Fruit fly (Drosophila melanogaster) whole organism, embryonic: ENCODE measurements around the gene dgrn.
A peak's percentile ranks its signal among the peaks of the same experiment; 100 is the strongest.

Experiments used
- Aef1 ChIP-seq: fragments of 200-800 bp; sonication (Bioruptor generic); IDR thresholded peaks from 3 replicates; pipeline ENCODE4 v1.3.6; 2022; ENCODE audit warnings: missing biosample characterization, missing genetic modification characterization
- CG1024 ChIP-seq: fragments of 200-800 bp; sonication (Bioruptor generic); IDR thresholded peaks from 2 replicates; pipeline ENCODE4 v1.3.6; 2022; ENCODE audit warnings: missing biosample characterization, missing genetic modification characterization
- CG12942 ChIP-seq: fragments of 200-800 bp; sonication (Bioruptor generic); optimal IDR thresholded peaks from 3 replicates; lab custom pipeline; 2016; ENCODE audit warnings: missing biosample characterization, missing genetic modification characterization
- CG14667 ChIP-seq: fragments of 200-800 bp; sonication (Bioruptor generic); IDR thresholded peaks from 2 replicates; pipeline ENCODE4 v1.3.6; 2022; ENCODE audit warnings: missing biosample characterization, missing genetic modification characterization
- CG15269 ChIP-seq: fragments of 200-800 bp; sonication (Bioruptor generic); optimal IDR thresholded peaks from 2 replicates; lab custom pipeline; 2018; ENCODE audit warnings: missing biosample characterization, mild to moderate bottlenecking, missing genetic modification characterization, moderate library complexity
- CG16815 ChIP-seq: fragments of 200-800 bp; sonication (Bioruptor generic); optimal IDR thresholded peaks from 3 replicates; lab custom pipeline; 2017; ENCODE audit warnings: missing biosample characterization, mild to moderate bottlenecking, missing genetic modification characterization
- CG16863 ChIP-seq: fragments of 200-800 bp; sonication (Bioruptor generic); optimal IDR thresholded peaks from 3 replicates; lab custom pipeline; 2016; ENCODE audit warnings: missing biosample characterization, missing genetic modification characterization
- CG17186 ChIP-seq: fragments of 200-800 bp; sonication (Bioruptor generic); optimal IDR thresholded peaks from 3 replicates; lab custom pipeline; 2017; ENCODE audit warnings: missing biosample characterization, missing genetic modification reagents, missing genetic modification characterization
- CG30403 ChIP-seq: fragments of 200-800 bp; sonication (Bioruptor generic); optimal IDR thresholded peaks from 3 replicates; lab custom pipeline; 2016; ENCODE audit warnings: missing biosample characterization, missing genetic modification characterization
- CG31441 ChIP-seq: fragments of 200-800 bp; sonication (Bioruptor generic); IDR thresholded peaks from 2 replicates; pipeline ENCODE4 v1.3.6; 2022; ENCODE audit warnings: missing biosample characterization, missing genetic modification characterization
- CG7271 ChIP-seq: fragments of 200-800 bp; sonication (Bioruptor generic); optimal IDR thresholded peaks from 2 replicates; lab custom pipeline; 2018; ENCODE audit warnings: missing biosample characterization, mild to moderate bottlenecking, missing genetic modification characterization, moderate library complexity
- CG7357 ChIP-seq: fragments of 200-800 bp; sonication (Bioruptor generic); IDR thresholded peaks from 3 replicates; pipeline ENCODE4 v1.3.6; 2022; ENCODE audit warnings: missing biosample characterization, missing genetic modification characterization
- CG7839 ChIP-seq: fragments of 200-800 bp; sonication (Bioruptor generic); optimal IDR thresholded peaks from 3 replicates; lab custom pipeline; 2018; ENCODE audit warnings: missing biosample characterization, mild to moderate bottlenecking, missing genetic modification characterization, moderate library complexity
- CG8290 ChIP-seq, 3 experiments: fragments of 200-800 bp; sonication (Bioruptor generic); optimal IDR thresholded peaks; 2 replicates each; lab custom pipeline; 2016 to 2019; ENCODE audit warnings: missing biosample characterization in 3 of 3, missing genetic modification characterization in 3 of 3, mild to moderate bottlenecking in 2 of 3, moderate library complexity in 1 of 3
- D ChIP-seq, 2 experiments: fragments of 200-800 bp in 1 of 2; fragments of >200 bp in 1 of 2; sonication (Bioruptor generic) in 1 of 2; optimal IDR thresholded peaks; 2 replicates in 1 of 2; 3 replicates in 1 of 2; lab custom pipeline; 2017; ENCODE audit warnings: mild to moderate bottlenecking in 1 of 2, missing biosample characterization in 1 of 2, missing genetic modification characterization in 1 of 2, missing genetic modification reagents in 1 of 2
- D19B ChIP-seq: fragments of 200-800 bp; sonication (Bioruptor generic); optimal IDR thresholded peaks from 2 replicates; lab custom pipeline; 2017; ENCODE audit warnings: missing biosample characterization, mild to moderate bottlenecking, missing genetic modification characterization
- Deaf1 ChIP-seq: fragments of 200-800 bp; optimal IDR thresholded peaks from 3 replicates; lab custom pipeline; 2019; ENCODE audit warnings: missing biosample characterization, mild to moderate bottlenecking, missing genetic modification characterization, moderate library complexity
- Fer2 ChIP-seq: fragments of 200-800 bp; sonication (Bioruptor generic); optimal IDR thresholded peaks from 2 replicates; lab custom pipeline; 2018; ENCODE audit warnings: missing biosample characterization, mild to moderate bottlenecking, missing genetic modification characterization, moderate library complexity
- H2.0 ChIP-seq: fragments of 200-800 bp; sonication (Bioruptor generic); IDR thresholded peaks from 2 replicates; pipeline ENCODE4 v1.3.6; 2022; ENCODE audit warnings: missing biosample characterization, missing genetic modification characterization
- HLH4C ChIP-seq: fragments of 200-800 bp; sonication (Bioruptor generic); IDR thresholded peaks from 3 replicates; pipeline ENCODE4 v1.3.6; 2022; ENCODE audit warnings: missing biosample characterization, missing genetic modification characterization; ENCODE audit not compliant: partially characterized antibody
- MESR4 ChIP-seq: fragments of 200-800 bp; sonication (Bioruptor generic); optimal IDR thresholded peaks from 2 replicates; lab custom pipeline; 2018; ENCODE audit warnings: missing biosample characterization, mild to moderate bottlenecking, missing genetic modification characterization, moderate library complexity
- Pdp1 ChIP-seq, 2 experiments: fragments of 200-800 bp; sonication (Bioruptor generic); optimal IDR thresholded peaks; 3 replicates each; lab custom pipeline; 2016; ENCODE audit warnings: missing biosample characterization in 2 of 2, missing genetic modification characterization in 2 of 2, mild to moderate bottlenecking in 1 of 2, moderate library complexity in 1 of 2
- Ptx1 ChIP-seq: fragments of 200-800 bp; sonication (Bioruptor generic); IDR thresholded peaks from 2 replicates; pipeline ENCODE4 v1.3.6; 2022; ENCODE audit warnings: missing biosample characterization, missing genetic modification characterization
- Sox100B ChIP-seq: fragments of 200-800 bp; sonication (Bioruptor generic); optimal IDR thresholded peaks from 3 replicates; lab custom pipeline; 2018; ENCODE audit warnings: missing biosample characterization, mild to moderate bottlenecking, missing genetic modification characterization
- Spps ChIP-seq: fragments of 200-800 bp; sonication (Bioruptor generic); optimal IDR thresholded peaks from 2 replicates; lab custom pipeline; 2018; ENCODE audit warnings: missing biosample characterization, mild to moderate bottlenecking, missing genetic modification characterization
- ara ChIP-seq: fragments of 200-800 bp; sonication (Bioruptor generic); IDR thresholded peaks from 2 replicates; pipeline ENCODE4 v1.3.6; 2022; ENCODE audit warnings: missing biosample characterization, missing genetic modification characterization
- az2 ChIP-seq: fragments of 200-800 bp; sonication (Bioruptor generic); optimal IDR thresholded peaks from 3 replicates; lab custom pipeline; 2016; ENCODE audit warnings: missing biosample characterization, missing genetic modification characterization
- bab2 ChIP-seq: fragments of 200-800 bp; sonication (Bioruptor generic); optimal IDR thresholded peaks from 2 replicates; lab custom pipeline; 2016; ENCODE audit warnings: missing biosample characterization, missing genetic modification characterization
- bowl ChIP-seq: fragments of 200-800 bp; sonication (Bioruptor generic); IDR thresholded peaks from 2 replicates; pipeline ENCODE4 v1.3.6; 2022; ENCODE audit warnings: missing biosample characterization, missing genetic modification characterization
- bsh ChIP-seq, 2 experiments: fragments of 200-800 bp; sonication (Bioruptor generic); optimal IDR thresholded peaks; 2 replicates each; lab custom pipeline; 2017 to 2018; ENCODE audit warnings: mild to moderate bottlenecking in 2 of 2, missing biosample characterization in 2 of 2, missing genetic modification characterization in 2 of 2, moderate library complexity in 1 of 2
- ci ChIP-seq: fragments of 200-800 bp; sonication (Bioruptor generic); IDR thresholded peaks from 3 replicates; pipeline ENCODE4 v1.3.6; 2022; ENCODE audit warnings: missing biosample characterization, missing genetic modification characterization
- exex ChIP-seq: fragments of 200-800 bp; sonication (Bioruptor generic); optimal IDR thresholded peaks from 4 replicates; lab custom pipeline; 2018; ENCODE audit warnings: missing biosample characterization, mild to moderate bottlenecking, missing genetic modification characterization, moderate library complexity
- fd64A ChIP-seq: fragments of 200-800 bp; sonication (Bioruptor generic); optimal IDR thresholded peaks from 3 replicates; lab custom pipeline; 2018; ENCODE audit warnings: missing biosample characterization, mild to moderate bottlenecking, missing genetic modification characterization
- grn ChIP-seq: fragments of 200-800 bp; sonication (Bioruptor generic); optimal IDR thresholded peaks from 3 replicates; lab custom pipeline; 2017; ENCODE audit warnings: missing biosample characterization, missing genetic modification characterization
- gt ChIP-seq: fragments of 200-800 bp; sonication (Bioruptor generic); IDR thresholded peaks from 2 replicates; pipeline ENCODE4 v1.3.6; 2022; ENCODE audit warnings: missing biosample characterization, missing genetic modification characterization
- h ChIP-seq: fragments of >200 bp; optimal IDR thresholded peaks from 2 replicates; lab custom pipeline; 2017
- lab ChIP-seq: fragments of 200-800 bp; sonication (Bioruptor generic); optimal IDR thresholded peaks from 3 replicates; lab custom pipeline; 2017; ENCODE audit warnings: missing biosample characterization, missing genetic modification characterization, mild to moderate bottlenecking, moderate library complexity, missing genetic modification reagents
- lbe ChIP-seq: fragments of 200-800 bp; sonication (Bioruptor generic); optimal IDR thresholded peaks from 2 replicates; lab custom pipeline; 2016; ENCODE audit warnings: missing biosample characterization, mild to moderate bottlenecking, missing genetic modification characterization
- mirr ChIP-seq: fragments of 200-800 bp; sonication (Bioruptor generic); optimal IDR thresholded peaks from 3 replicates; lab custom pipeline; 2018; ENCODE audit warnings: missing biosample characterization, mild to moderate bottlenecking, missing genetic modification characterization
- pan ChIP-seq, 4 experiments: fragments of >200 bp in 3 of 4; fragments of 200-800 bp in 1 of 4; sonication (Bioruptor generic) in 1 of 4; optimal IDR thresholded peaks in 3 of 4; IDR thresholded peaks in 1 of 4; 2 replicates each; pipeline versions ENCODE4 v1.3.6 to Lab custom; 2017 to 2022; ENCODE audit warnings: missing biosample characterization in 2 of 4, missing genetic modification characterization in 2 of 4, mixed read lengths in 1 of 4
- salm ChIP-seq: fragments of 200-800 bp; sonication (Bioruptor generic); optimal IDR thresholded peaks from 2 replicates; lab custom pipeline; 2018; ENCODE audit warnings: missing biosample characterization, mild to moderate bottlenecking, missing genetic modification characterization
- so ChIP-seq: fragments of 200-800 bp; sonication (Bioruptor generic); IDR thresholded peaks from 3 replicates; pipeline ENCODE4 v1.3.6; 2022; ENCODE audit warnings: missing biosample characterization, missing genetic modification characterization
- sr ChIP-seq: fragments of 200-800 bp; sonication (Bioruptor generic); IDR thresholded peaks from 3 replicates; pipeline ENCODE4 v1.3.6; 2022; ENCODE audit warnings: missing biosample characterization, missing genetic modification characterization
- sug ChIP-seq: fragments of 200-800 bp; optimal IDR thresholded peaks from 2 replicates; lab custom pipeline; 2019; ENCODE audit warnings: missing biosample characterization, mild to moderate bottlenecking, missing genetic modification characterization, moderate library complexity
- vfl ChIP-seq: fragments of 200-800 bp; sonication (Bioruptor generic); optimal IDR thresholded peaks from 2 replicates; lab custom pipeline; 2016; ENCODE audit warnings: missing biosample characterization, missing genetic modification characterization

dgrn gene

DNA sequence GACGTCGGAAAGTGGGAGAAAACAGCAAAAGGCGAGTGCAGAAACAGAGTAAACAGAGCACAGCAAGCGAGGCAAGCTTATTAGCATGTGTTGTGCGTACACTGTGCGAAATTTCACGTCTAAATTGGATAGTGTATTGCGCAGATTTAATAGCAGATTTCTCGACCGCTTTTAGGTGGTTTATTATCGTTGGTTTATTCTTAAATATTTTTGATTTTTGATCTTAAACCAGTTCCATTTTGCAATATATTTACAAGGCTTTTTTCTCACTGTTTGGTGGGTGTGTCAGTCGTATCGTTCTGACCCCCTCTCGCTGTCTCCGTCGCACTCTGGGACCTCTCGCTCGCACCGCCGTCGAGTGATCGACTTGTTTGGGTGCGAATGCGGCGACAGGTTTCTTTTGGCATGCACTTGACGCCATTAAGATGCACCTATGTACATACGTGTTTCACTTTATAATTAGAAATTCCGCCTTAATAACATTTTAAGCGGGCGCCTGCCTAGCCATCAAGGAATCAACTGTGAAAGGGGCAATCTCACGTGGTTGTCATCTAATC is 9.6 kb downstream of the dgrn start (continued):
- peak; percentile 32 for TF ChIP-seq CG7839 (tag; lab: Kevin White, UChicago)
- peak; percentile 48; the same call in 1 of the 2 replicates for TF ChIP-seq ara
- TF ChIP-seq CG15269 (tag; lab: Kevin White, UChicago): peak; percentile 9
- TF ChIP-seq lab (GFP tag; lab: Kevin White, UChicago): peak; percentile 32
- peak in 1 of 2 experiments; percentile 78 for TF ChIP-seq bsh (GFP tag; optimal IDR thresholded peaks at IDR 0.05; lab: Kevin White, UChicago)
- peak; percentile 49; the same call in 1 of the 2 replicates for TF ChIP-seq Ptx1 (GFP tag; lab: Robert Waterston, UW)
- peak; percentile 49 for TF ChIP-seq lbe (GFP tag; lab: Kevin White, UChicago)
- no peak for TF ChIP-seq pan (optimal IDR thresholded peaks at IDR 0.05; lab: Kevin White, UChicago)
- peak in 1 of 2 experiments; percentile 54 for TF ChIP-seq pan (GFP tag; optimal IDR thresholded peaks at IDR 0.05 in 1 of 2, IDR thresholded peaks at IDR 0.05 in 1 of 2)
- TF ChIP-seq bab2 (GFP tag; lab: Kevin White, UChicago): no peak
- TF ChIP-seq Pdp1 (GFP tag; optimal IDR thresholded peaks at IDR 0.05; lab: Kevin White, UChicago): peak in 1 of 2 experiments; percentile 24
- TF ChIP-seq az2 (GFP tag; lab: Kevin White, UChicago): no peak
- TF ChIP-seq Spps: no peak
- TF ChIP-seq so (GFP tag; lab: Robert Waterston, UW): 0 out of 3 replicates have a peak, but pooled peaks have one; percentile 39
- TF ChIP-seq, all 482 proteins: peak for 50

DNA sequence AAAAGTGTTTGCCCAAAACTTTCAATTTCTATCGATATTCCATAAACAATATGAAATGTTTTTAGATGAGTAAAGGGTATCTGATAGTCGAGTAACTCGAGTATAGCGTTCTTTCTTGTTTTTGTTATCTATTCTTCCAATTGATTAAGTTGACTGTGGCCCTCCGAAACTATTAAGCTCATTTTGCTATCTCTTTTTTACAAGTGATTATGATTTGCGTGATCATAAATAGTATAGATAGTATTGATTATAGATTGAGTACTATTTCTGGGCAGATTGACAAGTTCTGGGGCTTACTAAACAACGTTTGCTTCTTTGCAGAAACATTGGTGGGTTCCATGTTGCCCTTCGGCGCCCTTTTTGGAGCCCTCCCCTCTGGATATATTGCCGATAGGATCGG is 12.1 kb downstream of the dgrn start:
- peak; percentile 68 for TF ChIP-seq mirr (GFP tag; lab: Kevin White, UChicago)
- peak; percentile 84 for TF ChIP-seq exex (tag; lab: Kevin White, UChicago)
- no peak for TF ChIP-seq ci (GFP tag; lab: Robert Waterston, UW)
- TF ChIP-seq grn (GFP tag; lab: Kevin White, UChicago): peak; percentile 49
- peak; percentile 2 for TF ChIP-seq sug (tag; lab: Kevin White, UChicago)
- no peak for TF ChIP-seq Deaf1
- peak; percentile 50; the same call in 2 of the 3 replicates for TF ChIP-seq HLH4C (GFP tag; lab: Robert Waterston, UW)

DNA sequence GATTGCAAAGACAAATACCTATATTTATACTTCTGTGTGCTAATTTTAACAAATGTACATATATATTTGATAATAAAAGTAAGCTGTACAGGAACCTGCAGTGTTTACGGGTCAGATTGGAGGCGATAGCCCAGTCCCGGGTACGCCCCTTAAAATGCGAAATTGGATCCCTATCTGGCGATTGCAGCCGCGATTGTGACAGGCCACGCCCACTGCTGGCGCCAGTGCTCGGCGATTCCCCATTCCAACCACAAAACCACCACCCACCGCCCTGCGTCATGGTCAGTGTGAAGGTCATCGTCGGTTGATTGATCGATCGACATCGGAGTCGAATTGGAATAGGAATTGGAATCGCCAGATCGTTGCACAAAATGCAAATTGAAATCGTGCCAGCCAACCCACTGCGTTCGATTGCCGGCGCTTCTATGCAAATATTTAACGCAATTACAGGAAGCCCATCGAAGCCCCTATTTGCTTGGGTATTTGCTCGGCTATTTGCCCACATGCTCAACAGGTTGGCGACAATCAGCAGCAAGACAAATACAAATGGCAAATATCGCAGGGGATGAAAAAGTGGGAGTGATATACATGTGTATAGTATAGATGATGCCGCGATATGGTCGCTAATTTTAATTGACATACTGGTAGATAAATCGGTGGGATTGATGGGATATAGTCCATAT is 14.4 kb downstream of the dgrn start:
- TF ChIP-seq vfl (GFP tag; lab: Kevin White, UChicago) (no peak), H2.0 (no peak), CG1024 (GFP tag; lab: Robert Waterston, UW) (no peak), CG16815 (GFP tag; lab: Kevin White, UChicago) (no peak), CG12942 (GFP tag; lab: Kevin White, UChicago) (no peak), h (lab: Kevin White, UChicago) (no peak), D (optimal IDR thresholded peaks at IDR 0.05; lab: Kevin White, UChicago) (no peak), D (GFP tag; optimal IDR thresholded peaks at IDR 0.05; lab: Kevin White, UChicago) (no peak), Sox100B (GFP tag; lab: Kevin White, UChicago) (no peak), CG31441 (GFP tag; lab: Robert Waterston, UW) (no peak), CG7357 (GFP tag; lab: Robert Waterston, UW) (no peak), MESR4 (GFP tag; lab: Kevin White, UChicago) (no peak), CG14667 (GFP tag; lab: Robert Waterston, UW) (no peak), CG17186 (GFP tag; lab: Kevin White, UChicago) (no peak), gt (no peak), CG16863 (no peak), D19B (GFP tag; lab: Kevin White, UChicago) (no peak), lab (GFP tag; lab: Kevin White, UChicago) (peak; percentile 22), CG7271 (tag; lab: Kevin White, UChicago) (no peak), CG30403 (GFP tag; lab: Kevin White, UChicago) (no peak), CG8290 (GFP tag; optimal IDR thresholded peaks at IDR 0.05; lab: Kevin White, UChicago) (no peak), CG8290 (tag; optimal IDR thresholded peaks at IDR 0.05; lab: Kevin White, UChicago) (peak in 1 of 2 experiments; percentile 16), salm (tag; lab: Kevin White, UChicago) (no peak), sr (GFP tag; lab: Robert Waterston, UW) (no peak), fd64A (GFP tag; lab: Kevin White, UChicago) (no peak), Fer2 (tag; lab: Kevin White, UChicago) (no peak), bowl (GFP tag; lab: Robert Waterston, UW) (no peak), Aef1 (GFP tag; lab: Robert Waterston, UW) (0 out of 3 replicates have a peak, but pooled peaks have one; percentile 17)
